Worm (Caenorhabditis elegans) whole organism, L4/young adult: ENCODE measurements around the gene ser-7.

ENCODE experiments used
- W03F9.2 ChIP-seq: fragments of 150-350 bp; optimal IDR thresholded peaks from 2 replicates; lab custom pipeline; 2014; ENCODE audit warnings: missing biosample characterization, missing genetic modification characterization
- him-1 ChIP-seq: sonication (generic microtip); optimal IDR thresholded peaks from 2 replicates; lab custom pipeline; 2016; ENCODE audit warnings: missing genotype, missing genetic modification reagents, missing genetic modification characterization, missing compliant biosample characterization

- TF ChIP-seq W03F9.2 (tag; lab: Kevin White, UChicago): no peak
- TF ChIP-seq him-1: no peak
Measured at ce11 chrX:2707480-2708015, 34.2 kb downstream of the ser-7 start.
